Worm (Caenorhabditis elegans): Measurements from ENCODE around the gene Y105C5A.1274.

ce11 chrIV:15591975-15592374, 42.6 kb upstream of the Y105C5A.1274 start:
- no peak for TF ChIP-seq ztf-23 (GFP tag; IDR thresholded peaks at IDR 0.05)
- no peak for TF ChIP-seq flt-1 (GFP tag; IDR thresholded peaks at IDR 0.05)
- no peak for TF ChIP-seq T22C8.4 (GFP tag; IDR thresholded peaks at IDR 0.05)
- TF ChIP-seq ztf-29 (GFP tag; IDR thresholded peaks at IDR 0.05): no peak
- no peak for TF ChIP-seq cog-1 (tag; optimal IDR thresholded peaks at IDR 0.05)
